Worm (Caenorhabditis elegans): ENCODE results near the gene oig-4.

ce11 chrII:7570820-7571219 lies 42.5 kb upstream of the oig-4 start:
- TF ChIP-seq ZK546.5 (tag; optimal IDR thresholded peaks at IDR 0.05): no peak
- TF ChIP-seq ceh-28 (tag; optimal IDR thresholded peaks at IDR 0.05): no peak
- TF ChIP-seq nhr-28 (tag; optimal IDR thresholded peaks at IDR 0.05): no peak
- TF ChIP-seq nhr-43 (tag; optimal IDR thresholded peaks at IDR 0.05; ENCODE audit: poor library complexity, severe bottlenecking): no peak
- no peak for TF ChIP-seq elt-1 (tag; optimal IDR thresholded peaks at IDR 0.05)
- TF ChIP-seq ceh-9 (tag; optimal IDR thresholded peaks at IDR 0.05): no peak
- TF ChIP-seq elt-2 (tag; optimal IDR thresholded peaks at IDR 0.05): no peak
- TF ChIP-seq skn-1 (tag; optimal IDR thresholded peaks at IDR 0.05): no peak
- TF ChIP-seq snpc-4 (tag; optimal IDR thresholded peaks at IDR 0.05): no peak
